Worm (Caenorhabditis elegans): ENCODE results near the gene F40G9.19.
A peak's percentile ranks its signal among the peaks of the same experiment; 100 is the strongest.

F40G9.19 gene

ce11 chrIII:156645-157044 is 17.0 kb upstream of the F40G9.19 start, which contains the start of the genes zig-13 and ver-1:
zig-13 (minus strand) TSS chrIII:156745.
ver-1 (plus strand) TSS chrIII:156824.
- no peak for TF ChIP-seq nfya-1 (tag; optimal IDR thresholded peaks at IDR 0.05)
- no peak for TF ChIP-seq mec-3 (tag; optimal IDR thresholded peaks at IDR 0.05; ENCODE audit: borderline replicate concordance)
- TF ChIP-seq unc-42 (tag; optimal IDR thresholded peaks at IDR 0.05): no peak
- TF ChIP-seq dve-1 (tag; optimal IDR thresholded peaks at IDR 0.05): no peak
- TF ChIP-seq hlh-6 (tag; optimal IDR thresholded peaks at IDR 0.05): no peak
- no peak for TF ChIP-seq pat-9 (tag; optimal IDR thresholded peaks at IDR 0.05)
- no peak for TF ChIP-seq F13H6.1 (tag; optimal IDR thresholded peaks at IDR 0.05)
- no peak for TF ChIP-seq gmeb-2 (tag; optimal IDR thresholded peaks at IDR 0.05)

DNA sequence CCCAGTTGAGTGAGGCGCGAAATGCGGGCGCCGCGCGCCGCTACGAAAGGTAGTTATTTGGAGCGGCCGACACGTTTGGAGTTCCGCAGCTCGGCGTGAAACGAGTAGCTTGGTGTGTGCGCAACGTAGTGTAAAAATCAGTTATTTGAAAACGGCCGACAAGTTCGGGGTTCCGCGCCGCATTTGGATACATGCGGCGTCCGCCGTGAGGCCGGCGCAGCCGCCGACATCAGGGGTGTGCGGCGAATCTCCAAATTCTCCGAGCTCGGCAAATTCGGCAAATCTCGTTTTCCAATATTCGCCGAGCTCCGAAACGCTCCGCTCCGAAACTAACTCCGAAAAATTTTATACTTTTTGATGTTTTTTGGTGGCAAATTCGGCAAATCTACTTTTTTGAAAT is 15.6 kb upstream of the F40G9.19 start:
- no peak for TF ChIP-seq madf-2 (tag; optimal IDR thresholded peaks at IDR 0.05)
- no peak for TF ChIP-seq sdc-2 (tag; optimal IDR thresholded peaks at IDR 0.05)
- no peak for TF ChIP-seq tbx-2 (tag; optimal IDR thresholded peaks at IDR 0.05)
- TF ChIP-seq ceh-18 (tag; optimal IDR thresholded peaks at IDR 0.05): no peak
- no peak for TF ChIP-seq mec-3 (tag; optimal IDR thresholded peaks at IDR 0.05; ENCODE audit: borderline replicate concordance)
- TF ChIP-seq ceh-6 (GFP tag; optimal IDR thresholded peaks at IDR 0.05): no peak
- TF ChIP-seq C38D4.7 (GFP tag; optimal IDR thresholded peaks at IDR 0.05): no peak
- TF ChIP-seq Y22D7AL.16 (tag; optimal IDR thresholded peaks at IDR 0.05): no peak
- no peak for TF ChIP-seq dmd-4 (tag; optimal IDR thresholded peaks at IDR 0.05; ENCODE audit: borderline replicate concordance)
- TF ChIP-seq ceh-14 (tag; optimal IDR thresholded peaks at IDR 0.05): no peak
- TF ChIP-seq pha-2 (tag; optimal IDR thresholded peaks at IDR 0.05): no peak
- TF ChIP-seq nhr-11 (tag; optimal IDR thresholded peaks at IDR 0.05): no peak
- no peak for TF ChIP-seq ceh-48 (tag; optimal IDR thresholded peaks at IDR 0.05)
- TF ChIP-seq ceh-9 (tag; optimal IDR thresholded peaks at IDR 0.05): no peak
- TF ChIP-seq ceh-24 (tag; optimal IDR thresholded peaks at IDR 0.05): no peak
- TF ChIP-seq ceh-45 (GFP tag; IDR thresholded peaks at IDR 0.05): no peak
- TF ChIP-seq hlh-15 (tag; optimal IDR thresholded peaks at IDR 0.05): no peak
- TF ChIP-seq T23F11.4 (GFP tag; optimal IDR thresholded peaks at IDR 0.05): no peak

DNA sequence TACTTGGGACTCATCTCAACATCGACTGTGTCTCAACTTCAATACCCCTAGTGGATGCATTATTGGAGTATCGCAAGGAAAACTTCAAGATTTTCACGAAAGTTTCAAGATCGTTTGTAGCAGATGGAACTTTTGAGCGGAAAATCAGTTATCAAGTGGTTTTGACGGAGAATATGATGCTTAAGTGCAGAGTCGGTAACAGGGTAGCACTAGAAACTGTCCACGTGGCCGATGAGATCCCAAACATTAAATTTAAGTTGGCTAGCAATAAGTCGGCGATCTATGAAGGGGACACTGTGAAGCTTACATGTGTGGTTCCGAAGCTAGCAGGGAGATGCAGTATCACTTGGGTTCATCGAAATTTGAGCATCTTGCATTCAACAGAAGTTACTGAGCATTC is 14.5 kb upstream of the F40G9.19 start:
- TF ChIP-seq ceh-31 (tag; optimal IDR thresholded peaks at IDR 0.05) (no peak), hlh-8 (tag; optimal IDR thresholded peaks at IDR 0.05) (no peak), ceh-9 (tag; optimal IDR thresholded peaks at IDR 0.05) (no peak), fkh-10 (GFP tag; optimal IDR thresholded peaks at IDR 0.05) (no peak), ceh-30 (tag; optimal IDR thresholded peaks at IDR 0.05) (no peak), pqm-1 (tag; optimal IDR thresholded peaks at IDR 0.05) (no peak), ceh-24 (tag; optimal IDR thresholded peaks at IDR 0.05) (no peak), ceh-22 (tag; optimal IDR thresholded peaks at IDR 0.05) (no peak), ceh-6 (GFP tag; optimal IDR thresholded peaks at IDR 0.05) (no peak), gmeb-2 (tag; optimal IDR thresholded peaks at IDR 0.05) (no peak)

DNA sequence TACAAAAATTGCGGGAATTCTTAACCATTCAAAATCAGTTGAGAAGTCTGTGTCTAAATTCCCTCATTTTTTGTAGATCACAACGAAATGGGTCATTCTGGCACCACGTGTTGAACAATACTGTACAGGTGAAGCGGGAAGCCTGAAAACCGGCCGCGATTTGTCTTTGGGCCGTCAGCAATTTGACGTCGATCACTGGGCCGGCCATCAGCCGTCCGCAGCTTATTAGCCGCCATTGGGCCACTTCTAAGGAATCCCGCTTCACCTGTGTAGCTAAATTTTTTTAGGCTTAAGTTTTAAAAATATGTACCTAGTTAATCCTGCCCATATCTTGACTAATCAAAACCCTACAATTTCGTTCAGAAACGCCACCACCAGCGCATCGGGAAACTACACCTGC is 13.9 kb upstream of the F40G9.19 start:
- TF ChIP-seq lim-6 (tag; optimal IDR thresholded peaks at IDR 0.05): peak; percentile 3
- TF ChIP-seq ceh-14 (tag; optimal IDR thresholded peaks at IDR 0.05): no peak

- no peak for TF ChIP-seq pag-3 (tag; optimal IDR thresholded peaks at IDR 0.05; ENCODE audit: borderline replicate concordance)
These were observed 8.8 kb upstream of the F40G9.19 start, which contains the start of gene F40G9.8 for ce11 chrIII:164775-165174. F40G9.8 (minus strand) TSS chrIII:164875.

- TF ChIP-seq nhr-11 (tag; optimal IDR thresholded peaks at IDR 0.05) (no peak), madf-2 (tag; optimal IDR thresholded peaks at IDR 0.05) (no peak), sdc-2 (tag; optimal IDR thresholded peaks at IDR 0.05) (no peak), pat-9 (tag; optimal IDR thresholded peaks at IDR 0.05) (no peak), ceh-2 (tag; optimal IDR thresholded peaks at IDR 0.05) (no peak), npax-4 (tag; optimal IDR thresholded peaks at IDR 0.05) (no peak), hlh-13 (GFP tag; optimal IDR thresholded peaks at IDR 0.05) (no peak), che-1 (tag; optimal IDR thresholded peaks at IDR 0.05) (no peak), hlh-15 (tag; optimal IDR thresholded peaks at IDR 0.05) (no peak), odd-2 (tag; optimal IDR thresholded peaks at IDR 0.05) (no peak), hlh-30 (tag; optimal IDR thresholded peaks at IDR 0.05; ENCODE audit: insufficient read depth) (no peak), K09A11.1 (tag; optimal IDR thresholded peaks at IDR 0.05; ENCODE audit: insufficient read depth) (no peak), fkh-10 (GFP tag; optimal IDR thresholded peaks at IDR 0.05) (no peak), tbx-7 (tag; optimal IDR thresholded peaks at IDR 0.05) (no peak)
These were observed 8.2 kb upstream of the F40G9.19 start, which contains the start of gene F40G9.7 for ce11 chrIII:165390-165789. F40G9.7 (plus strand) TSS chrIII:165690.
